Worm (Caenorhabditis elegans) whole organism, L4 larva: ENCODE results near the gene C45G9.4.

ENCODE experiments used
- F10B5.3 ChIP-seq: sonication (generic microtip); optimal IDR thresholded peaks from 2 replicates; lab custom pipeline; 2016; ENCODE audit warnings: mild to moderate bottlenecking, missing genetic modification characterization, missing compliant biosample characterization
- F37D6.2 ChIP-seq: sonication (generic microtip); optimal IDR thresholded peaks from 2 replicates; lab custom pipeline; 2016; ENCODE audit warnings: mild to moderate bottlenecking, missing genetic modification characterization, missing compliant biosample characterization
- F49E8.2 ChIP-seq: sonication (generic microtip); optimal IDR thresholded peaks from 2 replicates; lab custom pipeline; 2016; ENCODE audit warnings: missing compliant biosample characterization, mild to moderate bottlenecking, missing genetic modification characterization, borderline replicate concordance
- T20F7.1 ChIP-seq: fragments of 200-800 bp; sonication (Bioruptor generic); optimal IDR thresholded peaks from 2 replicates; lab custom pipeline; 2018; ENCODE audit warnings: mild to moderate bottlenecking, missing genetic modification characterization, missing compliant biosample characterization
- T26A8.4 ChIP-seq: fragments of 200-800 bp; sonication (Bioruptor generic); IDR thresholded peaks from 2 replicates; pipeline ENCODE4 v1.3.6; 2022; ENCODE audit warnings: missing genetic modification characterization, missing compliant biosample characterization
- Y75B8A.6 ChIP-seq: fragments of 200-800 bp; sonication (Bioruptor generic); IDR thresholded peaks from 2 replicates; pipeline ENCODE4 v1.3.6; 2022; ENCODE audit warnings: missing genetic modification reagents, missing genetic modification characterization, missing compliant biosample characterization
- aha-1 ChIP-seq: fragments of 150-350 bp; peaks from one replicate; lab custom pipeline; 2014; ENCODE audit warnings: missing biosample characterization, missing genetic modification characterization
- aly-2 ChIP-seq: sonication (generic microtip); optimal IDR thresholded peaks from 2 replicates; lab custom pipeline; 2018; ENCODE audit warnings: missing biosample characterization, missing genetic modification characterization
- attf-4 ChIP-seq: sonication (generic microtip); optimal IDR thresholded peaks from 3 replicates; lab custom pipeline; 2017; ENCODE audit warnings: missing biosample characterization, missing genetic modification characterization
- cey-2 ChIP-seq: sonication (generic microtip); optimal IDR thresholded peaks from 3 replicates; lab custom pipeline; 2017; ENCODE audit warnings: missing genetic modification characterization, mild to moderate bottlenecking, missing compliant biosample characterization, antibody characterized with exemption, borderline replicate concordance; ENCODE audit not compliant: insufficient read depth
- ctbp-1 ChIP-seq: fragments of 200-800 bp; sonication (Bioruptor generic); IDR thresholded peaks from 2 replicates; pipeline ENCODE4 v1.3.6; 2022; ENCODE audit warnings: missing genetic modification reagents, missing genetic modification characterization, missing compliant biosample characterization
- daf-12 ChIP-seq: fragments of 150-350 bp; optimal IDR thresholded peaks from 2 replicates; lab custom pipeline; 2014; ENCODE audit warnings: missing biosample characterization, missing genetic modification reagents, missing genetic modification characterization
- daf-16 ChIP-seq, 3 experiments: sonication (generic microtip); optimal IDR thresholded peaks; 2 replicates each; lab custom pipeline; 2016 to 2017; ENCODE audit warnings: missing genetic modification characterization in 3 of 3, missing genetic modification reagents in 3 of 3, mild to moderate bottlenecking in 2 of 3, missing compliant biosample characterization in 2 of 3, missing biosample characterization in 1 of 3, moderate library complexity in 1 of 3
- daf-19 ChIP-seq: fragments of 200-800 bp; sonication (Bioruptor generic); conservative IDR thresholded peaks from 2 replicates; pipeline ENCODE4 v1.3.6; 2022; ENCODE audit warnings: missing genetic modification characterization, missing compliant biosample characterization
- dmd-6 ChIP-seq: fragments of 200-800 bp; sonication (Bioruptor generic); IDR thresholded peaks from 2 replicates; pipeline ENCODE4 v1.3.6; 2022; ENCODE audit warnings: missing genetic modification reagents, missing genetic modification characterization, missing compliant biosample characterization
- dmd-9 ChIP-seq: fragments of 200-800 bp; sonication (Bioruptor generic); IDR thresholded peaks from 2 replicates; pipeline ENCODE4 v1.3.6; 2022; ENCODE audit warnings: missing genetic modification reagents, missing genetic modification characterization, missing compliant biosample characterization
- dve-1 ChIP-seq: sonication (generic microtip); optimal IDR thresholded peaks from 2 replicates; lab custom pipeline; 2017; ENCODE audit warnings: antibody characterized with exemption, mild to moderate bottlenecking, missing genetic modification characterization, missing compliant biosample characterization; ENCODE audit not compliant: insufficient read depth
- egl-27 ChIP-seq: sonication (generic microtip); optimal IDR thresholded peaks from 3 replicates; lab custom pipeline; 2017; ENCODE audit warnings: missing biosample characterization, missing genetic modification reagents, missing genetic modification characterization
- fkh-10 ChIP-seq: fragments of 150-350 bp; optimal IDR thresholded peaks from 2 replicates; lab custom pipeline; 2014; ENCODE audit warnings: missing biosample characterization, missing genetic modification reagents, missing genetic modification characterization
- hif-1 ChIP-seq, 2 experiments: sonication (generic microtip); optimal IDR thresholded peaks; 2 replicates each; lab custom pipeline; 2016 to 2017; ENCODE audit warnings: missing compliant biosample characterization in 2 of 2, missing genetic modification characterization in 2 of 2, missing genetic modification reagents in 2 of 2, missing genotype in 2 of 2, mild to moderate bottlenecking in 1 of 2
- hlh-11 ChIP-seq: fragments of 200-800 bp; sonication (Bioruptor generic); optimal IDR thresholded peaks from 2 replicates; lab custom pipeline; 2018; ENCODE audit warnings: mild to moderate bottlenecking, missing genetic modification characterization, missing compliant biosample characterization
- lin-13 ChIP-seq: fragments of 150-350 bp; optimal IDR thresholded peaks from 2 replicates; lab custom pipeline; 2014; ENCODE audit warnings: missing biosample characterization, missing genetic modification reagents, missing genetic modification characterization
- lin-15B ChIP-seq: fragments of 150-350 bp; sonication (generic microtip); optimal IDR thresholded peaks from 3 replicates; lab custom pipeline; 2014; ENCODE audit warnings: missing biosample characterization, missing genetic modification characterization
- lin-38 ChIP-seq: fragments of 200-800 bp; sonication (Bioruptor generic); IDR thresholded peaks from 2 replicates; pipeline ENCODE4 v1.3.6; 2022; ENCODE audit warnings: missing genetic modification reagents, missing genetic modification characterization, missing compliant biosample characterization
- madf-5 ChIP-seq, 2 experiments: fragments of 200-800 bp; sonication (Bioruptor generic); IDR thresholded peaks; 2 replicates each; pipeline ENCODE4 v1.3.6; 2022; ENCODE audit warnings: missing compliant biosample characterization in 2 of 2, missing genetic modification characterization in 2 of 2
- mdl-1 ChIP-seq, 2 experiments: fragments of 150-350 bp in 1 of 2; sonication (generic microtip) in 1 of 2; optimal IDR thresholded peaks; 2 replicates each; lab custom pipeline; 2014 to 2017; ENCODE audit warnings: missing biosample characterization in 2 of 2, missing genetic modification characterization in 2 of 2
- mes-2 ChIP-seq: sonication (generic microtip); optimal IDR thresholded peaks from 2 replicates; lab custom pipeline; 2016; ENCODE audit warnings: missing genotype, mild to moderate bottlenecking, missing genetic modification characterization, missing compliant biosample characterization; ENCODE audit not compliant: poor library complexity, severe bottlenecking
- nhr-102 ChIP-seq: sonication (generic microtip); optimal IDR thresholded peaks from 2 replicates; lab custom pipeline; 2016; ENCODE audit warnings: mild to moderate bottlenecking, missing genetic modification characterization, moderate library complexity, missing compliant biosample characterization
- nhr-28 ChIP-seq: fragments of 150-350 bp; optimal IDR thresholded peaks from 2 replicates; lab custom pipeline; 2014; ENCODE audit warnings: missing biosample characterization, missing genetic modification characterization
- nhr-42 ChIP-seq: fragments of 200-800 bp; sonication (Bioruptor generic); IDR thresholded peaks from 2 replicates; pipeline ENCODE4 v1.3.6; 2022; ENCODE audit warnings: missing genetic modification characterization, missing compliant biosample characterization
- nhr-48 ChIP-seq: sonication (generic microtip); optimal IDR thresholded peaks from 2 replicates; lab custom pipeline; 2016; ENCODE audit warnings: mild to moderate bottlenecking, missing genetic modification characterization, missing compliant biosample characterization
- nhr-6 ChIP-seq: fragments of 150-350 bp; optimal IDR thresholded peaks from 2 replicates; lab custom pipeline; 2014; ENCODE audit warnings: missing biosample characterization, missing genetic modification characterization
- nhr-77 ChIP-seq: fragments of 150-350 bp; optimal IDR thresholded peaks from 2 replicates; lab custom pipeline; 2014; ENCODE audit warnings: missing biosample characterization, missing genetic modification characterization
- pha-4 ChIP-seq, 2 experiments: fragments of 150-350 bp in 1 of 2; fragments of 200-800 bp in 1 of 2; sonication (Bioruptor generic) in 1 of 2; IDR thresholded peaks in 1 of 2; optimal IDR thresholded peaks in 1 of 2; 2 replicates each; pipeline versions ENCODE4 v1.3.6 to Lab custom; 2014 to 2022; ENCODE audit warnings: missing genetic modification characterization in 2 of 2, missing genetic modification reagents in 2 of 2, missing biosample characterization in 1 of 2, missing compliant biosample characterization in 1 of 2
- rbr-2 ChIP-seq: sonication (generic microtip); optimal IDR thresholded peaks from 2 replicates; lab custom pipeline; 2016; ENCODE audit warnings: missing genotype, missing genetic modification characterization, missing compliant biosample characterization
- sdz-12 ChIP-seq: fragments of 200-800 bp; sonication (Bioruptor generic); optimal IDR thresholded peaks from 2 replicates; lab custom pipeline; 2018; ENCODE audit warnings: mild to moderate bottlenecking, missing genetic modification characterization, missing compliant biosample characterization
- snpc-1.2 ChIP-seq: fragments of 200-800 bp; sonication (Bioruptor generic); IDR thresholded peaks from 2 replicates; pipeline ENCODE4 v1.3.6; 2022; ENCODE audit warnings: missing genetic modification reagents, missing genetic modification characterization, missing compliant biosample characterization
- snpc-4 ChIP-seq: fragments of 150-350 bp; optimal IDR thresholded peaks from 2 replicates; lab custom pipeline; 2014; ENCODE audit warnings: missing biosample characterization, missing genetic modification characterization
- spr-3 ChIP-seq: fragments of 200-800 bp; sonication (Bioruptor generic); optimal IDR thresholded peaks from 2 replicates; lab custom pipeline; 2018; ENCODE audit warnings: mild to moderate bottlenecking, missing genetic modification characterization, missing compliant biosample characterization
- tag-97 ChIP-seq: fragments of 200-800 bp; sonication (Bioruptor generic); IDR thresholded peaks from 2 replicates; pipeline ENCODE4 v1.3.6; 2022; ENCODE audit warnings: missing genetic modification characterization, missing compliant biosample characterization
- unc-130 ChIP-seq: sonication (generic microtip); optimal IDR thresholded peaks from 2 replicates; lab custom pipeline; 2016; ENCODE audit warnings: missing genetic modification reagents, missing genetic modification characterization, missing compliant biosample characterization
- unc-39 ChIP-seq: sonication (generic microtip); optimal IDR thresholded peaks from 2 replicates; lab custom pipeline; 2017; ENCODE audit warnings: missing biosample characterization, missing genetic modification characterization
- zag-1 ChIP-seq: fragments of 150-350 bp; optimal IDR thresholded peaks from 2 replicates; lab custom pipeline; 2014; ENCODE audit warnings: missing biosample characterization, missing genetic modification characterization
- zfp-2 ChIP-seq: sonication (generic microtip); optimal IDR thresholded peaks from 2 replicates; lab custom pipeline; 2016; ENCODE audit warnings: mild to moderate bottlenecking, missing genetic modification characterization, missing compliant biosample characterization
- zfp-3 ChIP-seq: fragments of 200-800 bp; sonication (Bioruptor generic); conservative IDR thresholded peaks from 2 replicates; pipeline ENCODE4 v1.3.6; 2022; ENCODE audit warnings: missing genetic modification reagents, missing genetic modification characterization, missing compliant biosample characterization

The C45G9.4 gene

DNA sequence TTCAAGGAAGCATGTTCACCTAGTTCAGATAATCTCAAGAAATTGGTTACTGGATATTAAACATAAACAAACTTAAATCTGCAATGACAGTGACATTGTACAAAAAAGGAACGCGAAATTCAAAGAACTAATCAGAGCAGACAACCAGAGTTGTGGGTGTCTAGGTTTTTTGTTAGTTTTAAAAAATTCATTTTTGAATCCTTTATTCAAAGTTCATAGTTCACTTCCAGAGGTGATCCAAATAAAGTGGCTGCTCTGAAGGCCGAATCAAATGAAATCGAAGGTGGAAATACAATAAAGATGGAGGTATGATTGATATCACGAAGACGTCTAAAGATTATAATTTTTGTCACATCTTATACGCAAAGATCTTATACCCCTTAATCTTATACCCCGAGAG, 11.9 kb downstream of the C45G9.4 start, which contains the start of gene ttbk-6:
Gene ttbk-6 (plus strand): TSS at position 301 of the 400 bp plus-strand sequence.
- no peak for TF ChIP-seq egl-27 (tag; lab: Kevin White, UChicago)
- TF ChIP-seq snpc-1.2: no peak
- no peak for TF ChIP-seq nhr-6 (tag; lab: Kevin White, UChicago)
- TF ChIP-seq hif-1 (tag; optimal IDR thresholded peaks at IDR 0.05; lab: Kevin White, UChicago): no peak
- no peak for TF ChIP-seq aly-2 (tag; lab: Kevin White, UChicago)
- TF ChIP-seq F37D6.2 (tag; lab: Kevin White, UChicago): no peak
- no peak for TF ChIP-seq hlh-11 (tag; lab: Kevin White, UChicago)
- TF ChIP-seq aha-1 (tag; lab: Kevin White, UChicago): no peak
- no peak for TF ChIP-seq rbr-2 (tag; lab: Kevin White, UChicago)
- TF ChIP-seq F49E8.2 (tag; lab: Kevin White, UChicago): no peak
- no peak for TF ChIP-seq daf-12 (tag; lab: Kevin White, UChicago)
- TF ChIP-seq attf-4 (tag; lab: Kevin White, UChicago): no peak
- no peak for TF ChIP-seq T26A8.4
- no peak for TF ChIP-seq dmd-9
- no peak for TF ChIP-seq zag-1 (tag; lab: Kevin White, UChicago)

DNA sequence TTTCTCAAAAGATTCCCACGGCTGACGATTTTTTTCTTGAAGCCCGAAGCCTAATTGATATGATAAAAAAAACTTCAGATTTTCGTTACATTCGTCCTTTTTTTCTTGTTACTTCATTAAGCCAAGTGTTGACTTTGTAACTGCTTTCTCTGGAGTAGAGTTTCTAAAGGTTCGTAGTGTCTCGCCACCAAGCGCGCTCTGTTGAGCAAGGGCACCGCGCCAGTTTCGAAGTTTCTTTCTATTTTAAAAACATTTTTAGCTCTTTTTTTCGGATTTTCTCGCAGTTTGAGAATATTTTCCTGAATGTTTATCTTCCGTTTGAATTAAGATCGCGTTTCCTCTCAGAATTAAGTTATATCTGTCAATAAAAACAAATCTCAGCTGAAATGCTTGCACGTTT, 14.1 kb downstream of the C45G9.4 start:
- TF ChIP-seq nhr-42 (GFP tag; lab: Robert Waterston, UW) (no peak), egl-27 (tag; lab: Kevin White, UChicago) (no peak), mes-2 (tag; lab: Kevin White, UChicago) (peak; percentile 58), unc-130 (GFP tag; lab: Kevin White, UChicago) (peak; percentile 6), snpc-4 (no peak), lin-38 (peak; percentile 52), sdz-12 (GFP tag; lab: Kevin White, UChicago) (no peak)

DNA sequence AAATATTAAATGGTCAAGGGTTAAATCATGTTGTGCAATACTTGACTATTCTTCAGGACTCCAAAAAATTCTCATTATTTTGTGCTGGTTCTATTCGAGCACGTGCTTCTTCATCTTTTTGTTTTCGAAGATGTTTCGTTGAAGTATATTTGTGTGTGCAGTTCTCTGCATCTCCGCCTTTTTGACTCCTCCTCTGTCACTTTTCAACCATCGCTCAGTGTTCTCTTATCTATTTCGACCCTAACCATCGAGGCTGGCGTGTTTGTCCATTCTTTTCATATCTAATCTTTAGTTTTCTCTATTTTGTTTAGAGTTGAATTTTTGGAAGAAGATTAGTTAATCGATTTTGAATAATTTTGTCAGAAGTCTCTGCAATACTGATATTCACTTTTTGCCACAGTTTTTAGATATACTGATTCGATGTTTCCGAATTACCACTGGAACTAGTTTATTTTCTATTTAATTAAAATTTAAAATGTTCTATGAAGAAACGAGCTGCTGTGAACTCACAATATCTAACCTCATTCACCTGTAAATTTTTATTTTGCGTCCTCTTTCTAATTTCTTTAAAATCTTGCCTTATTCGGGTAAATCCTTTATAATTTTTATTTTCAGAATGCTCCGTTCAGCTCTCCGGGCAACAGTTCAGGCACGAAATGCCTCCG, 14.8 kb downstream of the C45G9.4 start, which contains the start of gene alh-1:
Gene alh-1 (plus strand): TSS at position 615 of the 665 bp plus-strand sequence.
- TF ChIP-seq unc-39 (tag; lab: Kevin White, UChicago): no peak
- TF ChIP-seq dve-1 (tag; lab: Kevin White, UChicago): peak; percentile 69
- TF ChIP-seq cey-2 (tag; lab: Kevin White, UChicago): no peak
- no peak for TF ChIP-seq zfp-3 (GFP tag; lab: Robert Waterston, UW)
- no peak for TF ChIP-seq nhr-48 (tag; lab: Kevin White, UChicago)
- TF ChIP-seq daf-16 (GFP tag; optimal IDR thresholded peaks at IDR 0.05; lab: Kevin White, UChicago): no peak
- TF ChIP-seq daf-16 (tag; optimal IDR thresholded peaks at IDR 0.05; lab: Kevin White, UChicago): peak; percentile 79
- peak; percentile 75 for TF ChIP-seq hlh-11 (tag; lab: Kevin White, UChicago)
- no peak for TF ChIP-seq nhr-102
- TF ChIP-seq ctbp-1 (GFP tag; lab: Robert Waterston, UW): no peak
- peak; percentile 73 for TF ChIP-seq dmd-6 (GFP tag; lab: Robert Waterston, UW)
- TF ChIP-seq lin-13 (GFP tag; lab: Kevin White, UChicago): no peak
- no peak for TF ChIP-seq lin-38
- no peak for TF ChIP-seq dmd-9
- TF ChIP-seq zfp-2 (tag; lab: Kevin White, UChicago): no peak
- TF ChIP-seq spr-3: no peak
- no peak for TF ChIP-seq tag-97 (GFP tag; lab: Robert Waterston, UW)
- TF ChIP-seq pha-4 (GFP tag; IDR thresholded peaks at IDR 0.05; lab: Robert Waterston, UW): no peak
- TF ChIP-seq pha-4 (tag; optimal IDR thresholded peaks at IDR 0.05; lab: Kevin White, UChicago): peak; percentile 23
- no peak for TF ChIP-seq daf-19 (GFP tag; lab: Robert Waterston, UW)
- TF ChIP-seq mdl-1 (tag; optimal IDR thresholded peaks at IDR 0.05; lab: Kevin White, UChicago): peak in 1 of 2 experiments; percentile 67
- TF ChIP-seq unc-130 (GFP tag; lab: Kevin White, UChicago): no peak
- TF ChIP-seq fkh-10 (GFP tag; lab: Kevin White, UChicago): no peak
- no peak for TF ChIP-seq lin-15B
- TF ChIP-seq nhr-28 (tag; lab: Kevin White, UChicago): peak; percentile 54
- TF ChIP-seq nhr-77 (tag; lab: Kevin White, UChicago): peak; percentile 35
- TF ChIP-seq daf-12 (tag; lab: Kevin White, UChicago): no peak
- TF ChIP-seq T20F7.1 (GFP tag; lab: Kevin White, UChicago): peak; percentile 12
- TF ChIP-seq Y75B8A.6: no peak
- TF ChIP-seq F10B5.3: no peak
- no peak for TF ChIP-seq mes-2 (tag; lab: Kevin White, UChicago)
- TF ChIP-seq madf-5 (GFP tag; IDR thresholded peaks at IDR 0.05; lab: Robert Waterston, UW): no peak
- no peak for TF ChIP-seq snpc-4
